Worm (Caenorhabditis elegans) whole organism, L4/young adult: Measurements from ENCODE around the gene rpl-15.

Source experiments
- W03F9.2 ChIP-seq: fragments of 150-350 bp; optimal IDR thresholded peaks from 2 replicates; lab custom pipeline; 2014; ENCODE audit warnings: missing biosample characterization, missing genetic modification characterization
- dao-5 ChIP-seq: sonication (generic microtip); optimal IDR thresholded peaks from 2 replicates; lab custom pipeline; 2016; ENCODE audit warnings: missing genotype, missing genetic modification characterization, moderate library complexity, missing compliant biosample characterization
- him-1 ChIP-seq: sonication (generic microtip); optimal IDR thresholded peaks from 2 replicates; lab custom pipeline; 2016; ENCODE audit warnings: missing genotype, missing genetic modification reagents, missing genetic modification characterization, missing compliant biosample characterization

The rpl-15 gene

ce11 chrIV:654526-655440, at the start of gene rpl-15, which contains the start of gene K11H12.8:
rpl-15 (minus strand) TSS chrIV:654576.
K11H12.8 (plus strand) TSS chrIV:655390.
- TF ChIP-seq dao-5 (tag; lab: Kevin White, UChicago), result peak; percentile 83
- TF ChIP-seq W03F9.2 (tag; lab: Kevin White, UChicago), result peak; percentile 99
- TF ChIP-seq him-1 (tag; lab: Kevin White, UChicago), result peak; percentile 100

- TF ChIP-seq him-1 (tag; lab: Kevin White, UChicago) (no peak), W03F9.2 (tag; lab: Kevin White, UChicago) (no peak), dao-5 (tag; lab: Kevin White, UChicago) (no peak)
These were observed 43.9 kb upstream of the rpl-15 start, which contains the start of gene Y55F3C.17 for ce11 chrIV:698304-698703. Y55F3C.17 (minus strand) TSS chrIV:698404.

ce11 chrIV:684748-685147, 30.4 kb upstream of the rpl-15 start:
- TF ChIP-seq W03F9.2 (tag; lab: Kevin White, UChicago) (no peak), dao-5 (tag; lab: Kevin White, UChicago) (no peak), him-1 (tag; lab: Kevin White, UChicago) (no peak)

- TF ChIP-seq W03F9.2 (tag; lab: Kevin White, UChicago) (no peak), dao-5 (tag; lab: Kevin White, UChicago) (no peak), him-1 (tag; lab: Kevin White, UChicago) (no peak)
These were observed 29.8 kb upstream of the rpl-15 start, which contains the start of gene cutl-28 for ce11 chrIV:684197-684596. cutl-28 (plus strand) TSS chrIV:684497.

ce11 chrIV:682726-683340, 28.5 kb upstream of the rpl-15 start:
- TF ChIP-seq him-1 (tag; lab: Kevin White, UChicago), result peak; percentile 41
- no peak for TF ChIP-seq W03F9.2 (tag; lab: Kevin White, UChicago)
- TF ChIP-seq dao-5 (tag; lab: Kevin White, UChicago), result peak; percentile 57

ce11 chrIV:676280-676679, 21.9 kb upstream of the rpl-15 start, which contains the start of gene K11H12.5:
K11H12.5 (plus strand) TSS chrIV:676580.
- no peak for TF ChIP-seq dao-5 (tag; lab: Kevin White, UChicago)
- TF ChIP-seq him-1 (tag; lab: Kevin White, UChicago), result no peak
- TF ChIP-seq W03F9.2 (tag; lab: Kevin White, UChicago), result no peak

- TF ChIP-seq dao-5 (tag; lab: Kevin White, UChicago), result no peak
- TF ChIP-seq W03F9.2 (tag; lab: Kevin White, UChicago), result no peak
- no peak for TF ChIP-seq him-1 (tag; lab: Kevin White, UChicago)
These were observed 21.2 kb upstream of the rpl-15 start, which contains the start of the genes K11H12.4 and K11H12.10 for ce11 chrIV:675471-676159. K11H12.4 (minus strand) TSS chrIV:675883. K11H12.10 (plus strand) TSS chrIV:676075.

ce11 chrIV:673313-673712, 18.9 kb upstream of the rpl-15 start, which contains the start of gene K11H12.3:
K11H12.3 (minus strand) TSS chrIV:673480.
- TF ChIP-seq dao-5 (tag; lab: Kevin White, UChicago), result no peak
- TF ChIP-seq him-1 (tag; lab: Kevin White, UChicago), result no peak
- no peak for TF ChIP-seq W03F9.2 (tag; lab: Kevin White, UChicago)

- TF ChIP-seq W03F9.2 (tag; lab: Kevin White, UChicago) (no peak), dao-5 (tag; lab: Kevin White, UChicago) (no peak), him-1 (tag; lab: Kevin White, UChicago) (no peak)
These were observed 16.1 kb upstream of the rpl-15 start, which contains the start of gene K11H12.11 for ce11 chrIV:670455-670854. K11H12.11 (minus strand) TSS chrIV:670555.

- TF ChIP-seq W03F9.2 (tag; lab: Kevin White, UChicago) (no peak), him-1 (tag; lab: Kevin White, UChicago) (no peak), dao-5 (tag; lab: Kevin White, UChicago) (no peak)
These were observed 12.6 kb upstream of the rpl-15 start, which contains the start of gene K11H12.6 for ce11 chrIV:666991-667390. K11H12.6 (plus strand) TSS chrIV:667291.

ce11 chrIV:665225-665624, 10.8 kb upstream of the rpl-15 start, which contains the start of gene K11H12.7:
K11H12.7 (plus strand) TSS chrIV:665525.
- TF ChIP-seq dao-5 (tag; lab: Kevin White, UChicago) (no peak), W03F9.2 (tag; lab: Kevin White, UChicago) (no peak), him-1 (tag; lab: Kevin White, UChicago) (no peak)

ce11 chrIV:664122-664521, 9.7 kb upstream of the rpl-15 start:
- no peak for TF ChIP-seq him-1 (tag; lab: Kevin White, UChicago)
- TF ChIP-seq dao-5 (tag; lab: Kevin White, UChicago), result no peak
- TF ChIP-seq W03F9.2 (tag; lab: Kevin White, UChicago), result no peak
